Worm (Caenorhabditis elegans) whole organism, mixed stage, embryonic: ENCODE measurements around the gene ZK470.14.

Experiments used
- lin-13 ChIP-seq: fragments of 150-350 bp; optimal IDR thresholded peaks from 2 replicates; lab custom pipeline; 2014; ENCODE audit warnings: missing biosample characterization, missing genetic modification characterization
- mep-1 ChIP-seq: fragments of 150-350 bp; optimal IDR thresholded peaks from 2 replicates; lab custom pipeline; 2017; ENCODE audit warnings: missing biosample characterization, missing genetic modification reagents, missing genetic modification characterization, inconsistent platforms
- pha-4 ChIP-seq: fragments of 150-350 bp; optimal IDR thresholded peaks from 2 replicates; lab custom pipeline; 2018; ENCODE audit warnings: missing biosample characterization, missing genetic modification reagents, missing genetic modification characterization
- sptf-1 ChIP-seq: sonication (generic microtip); optimal IDR thresholded peaks from 2 replicates; lab custom pipeline; 2017; ENCODE audit warnings: mild to moderate bottlenecking, missing genetic modification characterization, moderate library complexity, missing compliant biosample characterization
- unc-62 ChIP-seq: fragments of 150-350 bp; optimal IDR thresholded peaks from 2 replicates; lab custom pipeline; 2014; ENCODE audit warnings: missing biosample characterization, missing genetic modification reagents, missing genetic modification characterization

- TF ChIP-seq sptf-1 (tag; lab: Kevin White, UChicago) (no peak), pha-4 (tag; lab: Kevin White, UChicago) (no peak), lin-13 (tag; lab: Kevin White, UChicago) (no peak), unc-62 (GFP tag; lab: Kevin White, UChicago) (peak; percentile 95), mep-1 (no peak)
Observed at ce11 chrX:4157896-4158295, 9.4 kb upstream of the ZK470.14 start.
